Worm (Caenorhabditis elegans) whole organism, L4 larva: Measurements from ENCODE around the gene srx-74.
A peak's percentile ranks its signal among the peaks of the same experiment; 100 is the strongest.

Experiments
- D1046.2 ChIP-seq: fragments of 200-800 bp; sonication (Bioruptor generic); IDR thresholded peaks from 2 replicates; pipeline ENCODE4 v1.3.6; 2022; ENCODE audit warnings: missing genetic modification characterization, missing compliant biosample characterization
- F37D6.2 ChIP-seq: sonication (generic microtip); optimal IDR thresholded peaks from 2 replicates; lab custom pipeline; 2016; ENCODE audit warnings: mild to moderate bottlenecking, missing genetic modification characterization, missing compliant biosample characterization
- Y48G9A.11 ChIP-seq: fragments of 200-800 bp; sonication (Bioruptor generic); IDR thresholded peaks from 2 replicates; pipeline ENCODE4 v1.3.6; 2022; ENCODE audit warnings: missing genetic modification reagents, missing genetic modification characterization, missing compliant biosample characterization
- Y5F2A.4 ChIP-seq: fragments of 200-800 bp; sonication (Bioruptor generic); optimal IDR thresholded peaks from 2 replicates; lab custom pipeline; 2018; ENCODE audit warnings: mild to moderate bottlenecking, missing genetic modification characterization, missing compliant biosample characterization
- Y75B8A.6 ChIP-seq: fragments of 200-800 bp; sonication (Bioruptor generic); IDR thresholded peaks from 2 replicates; pipeline ENCODE4 v1.3.6; 2022; ENCODE audit warnings: missing genetic modification reagents, missing genetic modification characterization, missing compliant biosample characterization
- ZK337.2 ChIP-seq: fragments of 200-800 bp; sonication (Bioruptor generic); IDR thresholded peaks from 2 replicates; pipeline ENCODE4 v1.3.6; 2022; ENCODE audit warnings: missing genetic modification reagents, missing genetic modification characterization, missing compliant biosample characterization
- aly-2 ChIP-seq: sonication (generic microtip); optimal IDR thresholded peaks from 2 replicates; lab custom pipeline; 2018; ENCODE audit warnings: missing biosample characterization, missing genetic modification characterization
- ama-1 ChIP-seq: fragments of 150-350 bp; optimal IDR thresholded peaks from 2 replicates; lab custom pipeline; 2014; ENCODE audit warnings: inconsistent platforms, mixed read lengths
- arid-1 ChIP-seq: fragments of 200-800 bp; sonication (Bioruptor generic); conservative IDR thresholded peaks from 2 replicates; pipeline ENCODE4 v1.3.6; 2022; ENCODE audit warnings: missing genetic modification reagents, missing genetic modification characterization, missing compliant biosample characterization
- attf-4 ChIP-seq: sonication (generic microtip); optimal IDR thresholded peaks from 3 replicates; lab custom pipeline; 2017; ENCODE audit warnings: missing biosample characterization, missing genetic modification characterization
- ceh-62 ChIP-seq: sonication (generic microtip); optimal IDR thresholded peaks from 2 replicates; lab custom pipeline; 2017; ENCODE audit warnings: missing biosample characterization, missing genetic modification characterization
- cey-2 ChIP-seq: sonication (generic microtip); optimal IDR thresholded peaks from 3 replicates; lab custom pipeline; 2017; ENCODE audit warnings: missing genetic modification characterization, mild to moderate bottlenecking, missing compliant biosample characterization, antibody characterized with exemption, borderline replicate concordance; ENCODE audit not compliant: insufficient read depth
- ctbp-1 ChIP-seq: fragments of 200-800 bp; sonication (Bioruptor generic); IDR thresholded peaks from 2 replicates; pipeline ENCODE4 v1.3.6; 2022; ENCODE audit warnings: missing genetic modification reagents, missing genetic modification characterization, missing compliant biosample characterization
- daf-12 ChIP-seq: fragments of 150-350 bp; optimal IDR thresholded peaks from 2 replicates; lab custom pipeline; 2014; ENCODE audit warnings: missing biosample characterization, missing genetic modification reagents, missing genetic modification characterization
- daf-16 ChIP-seq, 3 experiments: sonication (generic microtip); optimal IDR thresholded peaks; 2 replicates each; lab custom pipeline; 2016 to 2017; ENCODE audit warnings: missing genetic modification characterization in 3 of 3, missing genetic modification reagents in 3 of 3, mild to moderate bottlenecking in 2 of 3, missing compliant biosample characterization in 2 of 3, missing biosample characterization in 1 of 3, moderate library complexity in 1 of 3
- daf-19 ChIP-seq: fragments of 200-800 bp; sonication (Bioruptor generic); conservative IDR thresholded peaks from 2 replicates; pipeline ENCODE4 v1.3.6; 2022; ENCODE audit warnings: missing genetic modification characterization, missing compliant biosample characterization
- daf-8 ChIP-seq: fragments of 200-800 bp; sonication (Bioruptor generic); IDR thresholded peaks from 2 replicates; pipeline ENCODE4 v1.3.6; 2022; ENCODE audit warnings: missing genetic modification characterization, missing compliant biosample characterization
- duxl-1 ChIP-seq: sonication (generic microtip); optimal IDR thresholded peaks from 2 replicates; lab custom pipeline; 2016; ENCODE audit warnings: mild to moderate bottlenecking, missing genetic modification characterization, moderate library complexity, missing compliant biosample characterization; ENCODE audit not compliant: poor library complexity
- hlh-11 ChIP-seq: fragments of 200-800 bp; sonication (Bioruptor generic); optimal IDR thresholded peaks from 2 replicates; lab custom pipeline; 2018; ENCODE audit warnings: mild to moderate bottlenecking, missing genetic modification characterization, missing compliant biosample characterization
- hlh-30 ChIP-seq: sonication (generic microtip); optimal IDR thresholded peaks from 2 replicates; lab custom pipeline; 2017; ENCODE audit warnings: antibody characterized with exemption, mild to moderate bottlenecking, missing genetic modification characterization, missing compliant biosample characterization; ENCODE audit not compliant: insufficient read depth
- hmg-1.1 ChIP-seq: fragments of 200-800 bp; sonication (Bioruptor generic); IDR thresholded peaks from 2 replicates; pipeline ENCODE4 v1.3.6; 2022; ENCODE audit warnings: missing genetic modification reagents, missing genetic modification characterization, missing compliant biosample characterization
- jun-1 ChIP-seq: fragments of 150-350 bp; optimal IDR thresholded peaks from 2 replicates; lab custom pipeline; 2014; ENCODE audit warnings: missing biosample characterization, missing genetic modification reagents, missing genetic modification characterization
- lim-7 ChIP-seq: fragments of 200-800 bp; sonication (Bioruptor generic); IDR thresholded peaks from 2 replicates; pipeline ENCODE4 v1.3.6; 2022; ENCODE audit warnings: missing genetic modification characterization, missing compliant biosample characterization
- lin-15B ChIP-seq: fragments of 150-350 bp; sonication (generic microtip); optimal IDR thresholded peaks from 3 replicates; lab custom pipeline; 2014; ENCODE audit warnings: missing biosample characterization, missing genetic modification characterization
- lin-29 ChIP-seq: fragments of 200-800 bp; sonication (Bioruptor generic); IDR thresholded peaks from 2 replicates; pipeline ENCODE4 v1.3.6; 2022; ENCODE audit warnings: missing genetic modification reagents, missing genetic modification characterization, missing compliant biosample characterization
- lin-39 ChIP-seq: fragments of 150-350 bp; optimal IDR thresholded peaks from 2 replicates; lab custom pipeline; 2014; ENCODE audit warnings: missing biosample characterization, missing genetic modification reagents, missing genetic modification characterization
- lir-3 ChIP-seq: sonication (generic microtip); optimal IDR thresholded peaks from 2 replicates; lab custom pipeline; 2016; ENCODE audit warnings: mild to moderate bottlenecking, missing genetic modification characterization, missing compliant biosample characterization
- lsy-2 ChIP-seq, 2 experiments: fragments of 150-350 bp in 1 of 2; sonication (generic microtip) in 1 of 2; optimal IDR thresholded peaks; 2 replicates each; lab custom pipeline; 2014 to 2017; ENCODE audit warnings: missing biosample characterization in 2 of 2, missing genetic modification characterization in 2 of 2
- madf-9 ChIP-seq: fragments of 200-800 bp; sonication (Bioruptor generic); conservative IDR thresholded peaks from 2 replicates; pipeline ENCODE4 v1.3.6; 2022; ENCODE audit warnings: missing genetic modification reagents, missing genetic modification characterization, missing compliant biosample characterization
- mxl-2 ChIP-seq: fragments of 200-800 bp; sonication (Bioruptor generic); conservative IDR thresholded peaks from 2 replicates; pipeline ENCODE4 v1.3.6; 2022; ENCODE audit warnings: missing genetic modification reagents, missing genetic modification characterization, missing compliant biosample characterization
- mxl-3 ChIP-seq: fragments of 200-800 bp; sonication (Bioruptor generic); optimal IDR thresholded peaks from 2 replicates; lab custom pipeline; 2018; ENCODE audit warnings: mild to moderate bottlenecking, missing genetic modification characterization, missing compliant biosample characterization
- nhr-10 ChIP-seq: fragments of 150-350 bp; optimal IDR thresholded peaks from 2 replicates; lab custom pipeline; 2014; ENCODE audit warnings: missing biosample characterization, missing genetic modification characterization
- nhr-111 ChIP-seq: fragments of 200-800 bp; sonication (Bioruptor generic); optimal IDR thresholded peaks from 2 replicates; lab custom pipeline; 2018; ENCODE audit warnings: mild to moderate bottlenecking, missing genetic modification characterization, missing compliant biosample characterization
- nhr-237 ChIP-seq: sonication (generic microtip); optimal IDR thresholded peaks from 2 replicates; lab custom pipeline; 2017; ENCODE audit warnings: missing biosample characterization, missing genetic modification characterization
- nhr-28 ChIP-seq: fragments of 150-350 bp; optimal IDR thresholded peaks from 2 replicates; lab custom pipeline; 2014; ENCODE audit warnings: missing biosample characterization, missing genetic modification characterization
- nhr-41 ChIP-seq: fragments of 200-800 bp; sonication (Bioruptor generic); IDR thresholded peaks from 2 replicates; pipeline ENCODE4 v1.3.6; 2022; ENCODE audit warnings: missing genetic modification reagents, missing genetic modification characterization, missing compliant biosample characterization
- nhr-6 ChIP-seq: fragments of 150-350 bp; optimal IDR thresholded peaks from 2 replicates; lab custom pipeline; 2014; ENCODE audit warnings: missing biosample characterization, missing genetic modification characterization
- pha-4 ChIP-seq, 2 experiments: fragments of 150-350 bp in 1 of 2; fragments of 200-800 bp in 1 of 2; sonication (Bioruptor generic) in 1 of 2; IDR thresholded peaks in 1 of 2; optimal IDR thresholded peaks in 1 of 2; 2 replicates each; pipeline versions ENCODE4 v1.3.6 to Lab custom; 2014 to 2022; ENCODE audit warnings: missing genetic modification characterization in 2 of 2, missing genetic modification reagents in 2 of 2, missing biosample characterization in 1 of 2, missing compliant biosample characterization in 1 of 2
- php-3 ChIP-seq: fragments of 200-800 bp; sonication (Bioruptor generic); IDR thresholded peaks from 2 replicates; pipeline ENCODE4 v1.3.6; 2022; ENCODE audit warnings: missing genetic modification reagents, missing genetic modification characterization, missing compliant biosample characterization
- pqm-1 ChIP-seq: sonication (generic microtip); optimal IDR thresholded peaks from 2 replicates; lab custom pipeline; 2017; ENCODE audit warnings: missing biosample characterization, missing genetic modification characterization
- rbr-2 ChIP-seq: sonication (generic microtip); optimal IDR thresholded peaks from 2 replicates; lab custom pipeline; 2016; ENCODE audit warnings: missing genotype, missing genetic modification characterization, missing compliant biosample characterization
- sdz-12 ChIP-seq: fragments of 200-800 bp; sonication (Bioruptor generic); optimal IDR thresholded peaks from 2 replicates; lab custom pipeline; 2018; ENCODE audit warnings: mild to moderate bottlenecking, missing genetic modification characterization, missing compliant biosample characterization
- snpc-1.2 ChIP-seq: fragments of 200-800 bp; sonication (Bioruptor generic); IDR thresholded peaks from 2 replicates; pipeline ENCODE4 v1.3.6; 2022; ENCODE audit warnings: missing genetic modification reagents, missing genetic modification characterization, missing compliant biosample characterization
- spr-1 ChIP-seq: sonication (generic microtip); optimal IDR thresholded peaks from 2 replicates; lab custom pipeline; 2016; ENCODE audit warnings: mild to moderate bottlenecking, missing genetic modification characterization, missing compliant biosample characterization
- spr-3 ChIP-seq: fragments of 200-800 bp; sonication (Bioruptor generic); optimal IDR thresholded peaks from 2 replicates; lab custom pipeline; 2018; ENCODE audit warnings: mild to moderate bottlenecking, missing genetic modification characterization, missing compliant biosample characterization
- unc-130 ChIP-seq: sonication (generic microtip); optimal IDR thresholded peaks from 2 replicates; lab custom pipeline; 2016; ENCODE audit warnings: missing genetic modification reagents, missing genetic modification characterization, missing compliant biosample characterization
- unc-62 ChIP-seq, 3 experiments: fragments of 150-350 bp in 1 of 3; sonication (generic microtip); optimal IDR thresholded peaks in 2 of 3; peaks in 1 of 3; 1 replicate in 1 of 3; 2 replicates in 2 of 3; lab custom pipeline; 2014 to 2017; ENCODE audit warnings: missing biosample characterization in 3 of 3, missing genetic modification characterization in 3 of 3, missing genetic modification reagents in 3 of 3, missing genotype in 1 of 3
- vab-7 ChIP-seq: fragments of 200-800 bp; sonication (Bioruptor generic); IDR thresholded peaks from 2 replicates; pipeline ENCODE4 v1.3.6; 2022; ENCODE audit warnings: missing genetic modification reagents, missing genetic modification characterization, missing compliant biosample characterization
- zag-1 ChIP-seq: fragments of 150-350 bp; optimal IDR thresholded peaks from 2 replicates; lab custom pipeline; 2014; ENCODE audit warnings: missing biosample characterization, missing genetic modification characterization
- zip-2 ChIP-seq: fragments of 150-350 bp; optimal IDR thresholded peaks from 2 replicates; lab custom pipeline; 2014; ENCODE audit warnings: missing biosample characterization, missing genetic modification characterization
- ztf-11 ChIP-seq: fragments of 150-350 bp; optimal IDR thresholded peaks from 2 replicates; lab custom pipeline; 2014; ENCODE audit warnings: missing biosample characterization, missing genetic modification characterization

The srx-74 gene

ce11 chrV:4630267-4630666 lies 32.0 kb downstream of the srx-74 start (continued):
- no peak for TF ChIP-seq D1046.2 (GFP tag; lab: Robert Waterston, UW)
- no peak for TF ChIP-seq mxl-3
- no peak for TF ChIP-seq jun-1 (tag; lab: Kevin White, UChicago)
- no peak for TF ChIP-seq attf-4
- peak; percentile 88 for TF ChIP-seq nhr-28 (tag; lab: Kevin White, UChicago)
- TF ChIP-seq unc-130 = no peak
- TF ChIP-seq nhr-10 = no peak
- TF ChIP-seq nhr-6 = no peak
- no peak for TF ChIP-seq zag-1
- TF ChIP-seq daf-8 (GFP tag; lab: Robert Waterston, UW) = no peak
- no peak for TF ChIP-seq lin-29
- no peak for TF ChIP-seq madf-9
- no peak for TF ChIP-seq hlh-30 (tag; lab: Kevin White, UChicago)
- no peak for TF ChIP-seq daf-12 (tag; lab: Kevin White, UChicago)
- TF ChIP-seq arid-1 (GFP tag; lab: Robert Waterston, UW) = no peak
- no peak for TF ChIP-seq cey-2 (tag; lab: Kevin White, UChicago)
- no peak for TF ChIP-seq lin-15B
- no peak for TF ChIP-seq Y48G9A.11 (GFP tag; lab: Robert Waterston, UW)
- peak; percentile 53; the same call in 1 of the 2 replicates for TF ChIP-seq php-3 (GFP tag; lab: Robert Waterston, UW)
- TF ChIP-seq rbr-2 (tag; lab: Kevin White, UChicago) = no peak
- TF ChIP-seq snpc-1.2 (GFP tag; lab: Robert Waterston, UW) = no peak
- no peak for TF ChIP-seq nhr-111 (GFP tag; lab: Kevin White, UChicago)
- TF ChIP-seq sdz-12 (GFP tag; lab: Kevin White, UChicago) = no peak
- peak; percentile 66 for TF ChIP-seq pqm-1 (tag; lab: Kevin White, UChicago)
- no peak for TF ChIP-seq ctbp-1 (GFP tag; lab: Robert Waterston, UW)
- TF ChIP-seq nhr-41 (GFP tag; lab: Robert Waterston, UW) = no peak
- TF ChIP-seq aly-2 (tag; lab: Kevin White, UChicago) = no peak
- no peak for TF ChIP-seq lim-7 (GFP tag; lab: Robert Waterston, UW)
- TF ChIP-seq spr-3 (GFP tag; lab: Kevin White, UChicago) = no peak
- no peak for TF ChIP-seq ceh-62 (tag; lab: Kevin White, UChicago)
- TF ChIP-seq lsy-2 (tag; optimal IDR thresholded peaks at IDR 0.05; lab: Kevin White, UChicago) = no peak
- TF ChIP-seq hmg-1.1 (GFP tag; lab: Robert Waterston, UW) = no peak
- no peak for TF ChIP-seq ZK337.2 (GFP tag; lab: Robert Waterston, UW)
- TF ChIP-seq hlh-11 (tag; lab: Kevin White, UChicago) = peak; percentile 50
- TF ChIP-seq lin-39 (tag; lab: Kevin White, UChicago) = no peak
- no peak for TF ChIP-seq pha-4 (GFP tag; IDR thresholded peaks at IDR 0.05; lab: Robert Waterston, UW)
- no peak for TF ChIP-seq pha-4 (tag; optimal IDR thresholded peaks at IDR 0.05; lab: Kevin White, UChicago)
- no peak for TF ChIP-seq mxl-2
- TF ChIP-seq Y75B8A.6 (GFP tag; lab: Robert Waterston, UW) = no peak
- TF ChIP-seq daf-19 = no peak
- no peak for TF ChIP-seq unc-62 (GFP tag; optimal IDR thresholded peaks at IDR 0.05 in 1 of 2; lab: Kevin White, UChicago)
- TF ChIP-seq unc-62 (tag; optimal IDR thresholded peaks at IDR 0.05; lab: Kevin White, UChicago) = no peak
- no peak for TF ChIP-seq zip-2 (tag; lab: Kevin White, UChicago)
- no peak for TF ChIP-seq ztf-11 (tag; lab: Kevin White, UChicago)
- TF ChIP-seq daf-16 (GFP tag; optimal IDR thresholded peaks at IDR 0.05; lab: Kevin White, UChicago) = no peak
- TF ChIP-seq daf-16 (tag; optimal IDR thresholded peaks at IDR 0.05; lab: Kevin White, UChicago) = peak; percentile 74
- TF ChIP-seq F37D6.2 = no peak
- no peak for TF ChIP-seq lir-3 (tag; lab: Kevin White, UChicago)
- no peak for TF ChIP-seq vab-7 (GFP tag; lab: Robert Waterston, UW)
- no peak for TF ChIP-seq duxl-1
- no peak for TF ChIP-seq spr-1 (tag; lab: Kevin White, UChicago)
- no peak for TF ChIP-seq Y5F2A.4 (GFP tag; lab: Kevin White, UChicago)
- TF ChIP-seq nhr-237 (tag; lab: Kevin White, UChicago) = no peak
- TF ChIP-seq ama-1 = no peak
